Fruit fly (Drosophila melanogaster) whole organism, wandering third instar larva: ENCODE results near the gene CG1529.

Source experiments
- Abd-B ChIP-seq: fragments of >200 bp; optimal IDR thresholded peaks from 2 replicates; lab custom pipeline; 2017; ENCODE audit warnings: missing biosample characterization, missing genetic modification characterization
- CG32264 ChIP-seq: fragments of 200-800 bp; sonication (Bioruptor generic); optimal IDR thresholded peaks from 2 replicates; lab custom pipeline; 2016; ENCODE audit warnings: missing biosample characterization, missing genetic modification characterization
- CG9705 ChIP-seq: fragments of 200-800 bp; sonication (Bioruptor generic); optimal IDR thresholded peaks from 2 replicates; lab custom pipeline; 2018; ENCODE audit warnings: missing biosample characterization, mild to moderate bottlenecking, missing genetic modification characterization
- CrebA ChIP-seq: fragments of 200-800 bp; sonication (Bioruptor generic); optimal IDR thresholded peaks from 2 replicates; lab custom pipeline; 2016; ENCODE audit warnings: missing biosample characterization, mild to moderate bottlenecking, missing genetic modification characterization, borderline replicate concordance
- Dfd ChIP-seq: fragments of >200 bp; optimal IDR thresholded peaks from 2 replicates; lab custom pipeline; 2017; ENCODE audit warnings: missing biosample characterization, missing genetic modification characterization
- Dif ChIP-seq: fragments of 200-275, 200-300 bp; sonication (Bioruptor generic); optimal IDR thresholded peaks from 2 replicates; lab custom pipeline; 2018; ENCODE audit warnings: missing biosample characterization, missing genetic modification characterization; ENCODE audit not compliant: partially characterized antibody
- GATAd ChIP-seq: sonication (Bioruptor generic); optimal IDR thresholded peaks from 2 replicates; lab custom pipeline; 2016; ENCODE audit warnings: missing biosample characterization, missing genetic modification characterization
- HLH106 ChIP-seq: fragments of 200-800 bp; optimal IDR thresholded peaks from 3 replicates; lab custom pipeline; 2019; ENCODE audit warnings: missing biosample characterization, mild to moderate bottlenecking, missing genetic modification characterization, moderate library complexity
- Hnf4 ChIP-seq: fragments of 200-800 bp; sonication (Bioruptor generic); optimal IDR thresholded peaks from 2 replicates; lab custom pipeline; 2016; ENCODE audit warnings: missing biosample characterization, mild to moderate bottlenecking, missing genetic modification characterization
- Hr78 ChIP-seq: fragments of >200 bp; optimal IDR thresholded peaks from 2 replicates; lab custom pipeline; 2017; ENCODE audit warnings: missing biosample characterization, missing genetic modification characterization
- Hr83 ChIP-seq: fragments of 200-300 bp; sonication (Bioruptor generic); optimal IDR thresholded peaks from 2 replicates; lab custom pipeline; 2016; ENCODE audit warnings: missing biosample characterization, mild to moderate bottlenecking, missing genetic modification characterization, moderate library complexity; ENCODE audit not compliant: poor library complexity, severe bottlenecking
- Jra ChIP-seq: sonication (Bioruptor generic); optimal IDR thresholded peaks from 2 replicates; lab custom pipeline; 2016; ENCODE audit warnings: missing biosample characterization, missing genetic modification characterization
- Mio ChIP-seq: sonication (Bioruptor generic); optimal IDR thresholded peaks from 2 replicates; lab custom pipeline; 2016; ENCODE audit warnings: missing biosample characterization, missing genetic modification characterization
- Myc ChIP-seq: fragments of >200 bp; optimal IDR thresholded peaks from 2 replicates; lab custom pipeline; 2017
- N ChIP-seq: fragments of >200 bp; optimal IDR thresholded peaks from 2 replicates; lab custom pipeline; 2018; ENCODE audit warnings: missing biosample characterization, missing external identifiers, missing genetic modification characterization
- OdsH ChIP-seq: fragments of 200-800 bp; sonication (Bioruptor generic); optimal IDR thresholded peaks from 2 replicates; lab custom pipeline; 2016; ENCODE audit warnings: missing biosample characterization, mild to moderate bottlenecking, missing genetic modification characterization
- Rel ChIP-seq, 2 experiments: fragments of 200-800 bp; sonication (Bioruptor generic) in 1 of 2; optimal IDR thresholded peaks; 2 replicates in 1 of 2; 3 replicates in 1 of 2; lab custom pipeline; 2016 to 2019; ENCODE audit warnings: mild to moderate bottlenecking in 2 of 2, missing biosample characterization in 2 of 2, missing genetic modification characterization in 2 of 2, moderate library complexity in 1 of 2
- Sp1 ChIP-seq: fragments of 200-800 bp; sonication (Bioruptor generic); optimal IDR thresholded peaks from 3 replicates; lab custom pipeline; 2019; ENCODE audit warnings: missing biosample characterization, mild to moderate bottlenecking, missing genetic modification characterization, moderate library complexity
- Vsx2 ChIP-seq: fragments of 200-300, 225-300 bp; sonication (Bioruptor generic); optimal IDR thresholded peaks from 2 replicates; lab custom pipeline; 2018; ENCODE audit warnings: missing biosample characterization, missing genetic modification characterization; ENCODE audit not compliant: partially characterized antibody
- br ChIP-seq: fragments of 200-800 bp; sonication (Bioruptor generic); optimal IDR thresholded peaks from 2 replicates; lab custom pipeline; 2016; ENCODE audit warnings: missing biosample characterization, missing genetic modification characterization
- brk ChIP-seq: fragments of 200-800 bp; sonication (Bioruptor generic); optimal IDR thresholded peaks from 2 replicates; lab custom pipeline; 2016; ENCODE audit warnings: missing biosample characterization, mild to moderate bottlenecking, missing genetic modification characterization
- dl ChIP-seq, 2 experiments: fragments of 175-275, 200-275 bp in 1 of 2; fragments of 200-275 bp in 1 of 2; sonication (Bioruptor generic); optimal IDR thresholded peaks; lab custom pipeline; 2018; ENCODE audit warnings: mild to moderate bottlenecking in 2 of 2, missing biosample characterization in 2 of 2, missing genetic modification characterization in 2 of 2, moderate library complexity in 2 of 2; ENCODE audit not compliant: partially characterized antibody in 2 of 2, insufficient read depth in 1 of 2
- dmrt93B ChIP-seq: fragments of 200-800 bp; sonication (Bioruptor generic); optimal IDR thresholded peaks from 2 replicates; lab custom pipeline; 2018; ENCODE audit warnings: missing biosample characterization, mild to moderate bottlenecking, missing genetic modification characterization
- dsf ChIP-seq: sonication (Bioruptor generic); optimal IDR thresholded peaks from 2 replicates; lab custom pipeline; 2016; ENCODE audit warnings: missing biosample characterization, missing genetic modification characterization, borderline replicate concordance
- ey ChIP-seq: fragments of 200-800 bp; sonication (Bioruptor generic); optimal IDR thresholded peaks from 2 replicates; lab custom pipeline; 2016; ENCODE audit warnings: missing biosample characterization, missing genetic modification characterization
- foxo ChIP-seq, 2 experiments: fragments of 200-800 bp; sonication (Bioruptor generic); optimal IDR thresholded peaks; 2 replicates in 1 of 2; 3 replicates in 1 of 2; lab custom pipeline; 2016 to 2017; ENCODE audit warnings: missing biosample characterization in 2 of 2, missing genetic modification characterization in 2 of 2
- fru ChIP-seq: fragments of 200-800 bp; sonication (Bioruptor generic); optimal IDR thresholded peaks from 3 replicates; lab custom pipeline; 2016; ENCODE audit warnings: missing biosample characterization, mild to moderate bottlenecking, missing genetic modification characterization
- h ChIP-seq: fragments of 200-800 bp; sonication (Bioruptor generic); optimal IDR thresholded peaks from 3 replicates; lab custom pipeline; 2016; ENCODE audit warnings: missing biosample characterization, mild to moderate bottlenecking, missing genetic modification characterization
- jim ChIP-seq: fragments of 175-275, 200-325 bp; sonication (Bioruptor generic); optimal IDR thresholded peaks from 2 replicates; lab custom pipeline; 2016; ENCODE audit warnings: missing biosample characterization, mild to moderate bottlenecking, missing genetic modification characterization
- lola ChIP-seq: fragments of >200 bp; optimal IDR thresholded peaks from 2 replicates; lab custom pipeline; 2017; ENCODE audit warnings: missing biosample characterization, missing genetic modification characterization
- pan ChIP-seq: fragments of >200 bp; optimal IDR thresholded peaks from 2 replicates; lab custom pipeline; 2017
- psq ChIP-seq: fragments of 200-800 bp; sonication (Bioruptor generic); optimal IDR thresholded peaks from 3 replicates; lab custom pipeline; 2017; ENCODE audit warnings: missing biosample characterization, mild to moderate bottlenecking, missing genetic modification characterization, moderate library complexity
- rgr ChIP-seq: fragments of 200-800 bp; sonication (Bioruptor generic); optimal IDR thresholded peaks from 3 replicates; lab custom pipeline; 2016; ENCODE audit warnings: missing biosample characterization, mild to moderate bottlenecking, missing genetic modification characterization
- sage ChIP-seq: fragments of 200-800 bp; sonication (Bioruptor generic); optimal IDR thresholded peaks from 2 replicates; lab custom pipeline; 2016; ENCODE audit warnings: missing biosample characterization, mild to moderate bottlenecking, missing genetic modification characterization
- sv ChIP-seq: fragments of 200-800 bp; sonication (Bioruptor generic); optimal IDR thresholded peaks from 3 replicates; lab custom pipeline; 2016; ENCODE audit warnings: missing biosample characterization, missing genetic modification characterization
- tai ChIP-seq: sonication (Bioruptor generic); optimal IDR thresholded peaks from 2 replicates; lab custom pipeline; 2016; ENCODE audit warnings: missing biosample characterization, missing genetic modification characterization
- usp ChIP-seq: fragments of >200 bp; optimal IDR thresholded peaks from 2 replicates; lab custom pipeline; 2017; ENCODE audit warnings: missing biosample characterization, missing genetic modification characterization
- woc ChIP-seq: sonication (Bioruptor generic); optimal IDR thresholded peaks from 2 replicates; lab custom pipeline; 2016; ENCODE audit warnings: missing biosample characterization, mild to moderate bottlenecking, missing genetic modification characterization

Gene CG1529

DNA sequence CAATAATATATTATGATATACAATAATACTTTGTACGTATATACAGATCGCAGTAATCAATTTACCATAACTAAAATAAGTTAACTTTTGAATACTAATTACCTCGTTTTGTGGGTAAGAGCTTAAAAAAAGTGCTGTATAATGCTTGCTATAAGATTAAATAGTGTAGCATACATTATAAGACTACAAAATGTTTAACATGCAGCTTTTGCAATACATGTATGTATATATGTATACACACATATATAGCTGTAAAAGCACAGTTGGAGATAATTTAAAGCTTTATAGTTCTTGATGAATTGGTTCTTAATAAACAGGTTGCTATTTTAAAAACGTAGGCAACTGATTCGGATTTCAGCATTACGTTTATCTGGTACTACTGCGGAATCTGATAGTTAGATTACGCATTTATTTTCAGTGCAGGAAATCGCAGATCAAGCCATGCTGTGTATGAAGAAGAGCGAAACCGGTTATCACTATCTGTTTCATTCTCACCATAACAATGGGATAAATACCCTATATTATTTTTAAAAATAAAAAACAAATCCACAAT is 12.6 kb upstream of the CG1529 start:
- TF ChIP-seq Dif (GFP tag; lab: Kevin White, UChicago), result no peak
- TF ChIP-seq Myc (lab: Kevin White, UChicago), result no peak
- no peak for TF ChIP-seq lola (GFP tag; lab: Kevin White, UChicago)
- no peak for TF ChIP-seq dmrt93B (GFP tag; lab: Kevin White, UChicago)
- TF ChIP-seq pan (lab: Kevin White, UChicago), result no peak
- peak; percentile 6 for TF ChIP-seq sage (GFP tag; lab: Kevin White, UChicago)
- TF ChIP-seq usp (GFP tag; lab: Kevin White, UChicago), result no peak
- no peak for TF ChIP-seq dl (GFP tag; optimal IDR thresholded peaks at IDR 0.05; lab: Kevin White, UChicago; ENCODE audit: insufficient read depth in 1 of 2, partially characterized antibody in 2 of 2)
- no peak for TF ChIP-seq Hr83 (GFP tag; lab: Kevin White, UChicago)
- TF ChIP-seq Hr78, result no peak
- TF ChIP-seq foxo (GFP tag; optimal IDR thresholded peaks at IDR 0.05; lab: Kevin White, UChicago), result no peak
- no peak for TF ChIP-seq Abd-B (GFP tag; lab: Kevin White, UChicago)
- TF ChIP-seq OdsH (GFP tag; lab: Kevin White, UChicago), result peak; percentile 26
- TF ChIP-seq Hnf4 (GFP tag; lab: Kevin White, UChicago), result no peak
- no peak for TF ChIP-seq Mio
- TF ChIP-seq sv (GFP tag; lab: Kevin White, UChicago), result no peak
- no peak for TF ChIP-seq Dfd (GFP tag; lab: Kevin White, UChicago)
- TF ChIP-seq rgr (GFP tag; lab: Kevin White, UChicago), result peak; percentile 20
- peak; percentile 18 for TF ChIP-seq br (GFP tag; lab: Kevin White, UChicago)
- TF ChIP-seq tai (GFP tag; lab: Kevin White, UChicago), result no peak
- TF ChIP-seq Vsx2 (GFP tag; lab: Kevin White, UChicago), result no peak
- peak; percentile 17 for TF ChIP-seq woc (GFP tag; lab: Kevin White, UChicago)
- TF ChIP-seq fru (GFP tag; lab: Kevin White, UChicago), result peak; percentile 29
- peak; percentile 12 for TF ChIP-seq psq
- TF ChIP-seq CG9705 (GFP tag; lab: Kevin White, UChicago), result no peak
- peak; percentile 22 for TF ChIP-seq ey (GFP tag; lab: Kevin White, UChicago)
- peak; percentile 30 for TF ChIP-seq HLH106 (tag; lab: Kevin White, UChicago)
- peak; percentile 62 for TF ChIP-seq h (GFP tag; lab: Kevin White, UChicago)
- no peak for TF ChIP-seq Sp1 (GFP tag; lab: Kevin White, UChicago)
- TF ChIP-seq jim (GFP tag; lab: Kevin White, UChicago), result no peak
- no peak for TF ChIP-seq brk (GFP tag; lab: Kevin White, UChicago)
- TF ChIP-seq dsf (GFP tag; lab: Kevin White, UChicago), result no peak
- TF ChIP-seq, all 38 proteins: peak for 10

DNA sequence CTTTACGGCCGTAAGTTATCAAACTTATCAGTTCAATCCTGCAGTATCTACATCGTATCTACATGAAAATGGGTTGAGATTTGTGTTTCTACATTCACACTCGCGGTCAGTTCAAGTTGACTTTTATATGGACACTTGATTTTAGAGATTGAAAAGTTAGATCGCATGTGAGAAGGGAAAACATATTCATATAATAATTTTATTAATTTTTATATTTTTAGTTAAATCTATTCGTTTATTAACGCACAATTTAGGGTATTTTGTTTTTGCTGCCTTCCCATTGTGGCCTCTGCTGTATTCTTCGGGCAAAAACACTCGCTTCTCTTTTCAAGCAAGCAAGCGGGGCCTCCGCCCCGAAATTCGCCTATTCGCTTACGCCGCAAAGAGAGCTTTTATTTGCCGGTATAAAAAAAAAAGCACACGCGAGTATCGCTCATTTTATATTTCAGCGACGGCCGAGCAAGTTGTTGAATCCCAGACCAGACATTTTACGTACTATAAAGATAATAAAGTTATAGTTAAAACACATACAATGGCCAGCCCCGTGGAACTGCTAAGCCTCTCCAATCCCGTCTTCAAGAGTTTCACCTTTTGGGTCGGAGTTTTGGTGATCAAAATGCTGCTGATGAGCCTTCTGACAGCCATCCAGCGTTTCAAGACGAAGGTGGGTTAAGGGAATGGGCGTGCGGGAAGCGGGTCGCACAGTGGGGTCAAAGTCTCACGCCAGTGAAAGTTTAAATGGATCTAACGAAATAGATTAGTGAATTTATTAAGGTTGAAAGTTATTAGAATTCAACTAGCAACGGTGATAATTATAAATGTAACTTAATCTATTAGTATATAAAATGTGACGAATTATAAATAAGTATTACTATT is 11.1 kb upstream of the CG1529 start:
- peak in 1 of 2 experiments; percentile 81 for TF ChIP-seq foxo (GFP tag; optimal IDR thresholded peaks at IDR 0.05; lab: Kevin White, UChicago)
- no peak for TF ChIP-seq Vsx2 (GFP tag; lab: Kevin White, UChicago)
- TF ChIP-seq dmrt93B (GFP tag; lab: Kevin White, UChicago), result peak; percentile 72
- TF ChIP-seq Dif (GFP tag; lab: Kevin White, UChicago), result no peak
- TF ChIP-seq woc (GFP tag; lab: Kevin White, UChicago), result peak; percentile 57
- TF ChIP-seq HLH106 (tag; lab: Kevin White, UChicago), result peak; percentile 92
- peak; percentile 82 for TF ChIP-seq h (GFP tag; lab: Kevin White, UChicago)
- TF ChIP-seq Mio, result no peak
- peak; percentile 84 for TF ChIP-seq rgr (GFP tag; lab: Kevin White, UChicago)
- no peak for TF ChIP-seq tai (GFP tag; lab: Kevin White, UChicago)
- no peak for TF ChIP-seq jim (GFP tag; lab: Kevin White, UChicago)
- TF ChIP-seq pan (lab: Kevin White, UChicago), result no peak
- peak; percentile 72 for TF ChIP-seq fru (GFP tag; lab: Kevin White, UChicago)
- TF ChIP-seq sage (GFP tag; lab: Kevin White, UChicago), result peak; percentile 57
- TF ChIP-seq Abd-B (GFP tag; lab: Kevin White, UChicago), result no peak
- no peak for TF ChIP-seq Dfd (GFP tag; lab: Kevin White, UChicago)
- peak; percentile 40 for TF ChIP-seq ey (GFP tag; lab: Kevin White, UChicago)
- no peak for TF ChIP-seq CG32264 (GFP tag; lab: Kevin White, UChicago)
- TF ChIP-seq lola (GFP tag; lab: Kevin White, UChicago), result no peak
- peak; percentile 86 for TF ChIP-seq Sp1 (GFP tag; lab: Kevin White, UChicago)
- TF ChIP-seq OdsH (GFP tag; lab: Kevin White, UChicago), result peak; percentile 78
- no peak for TF ChIP-seq dsf (GFP tag; lab: Kevin White, UChicago)
- no peak for TF ChIP-seq Jra
- TF ChIP-seq Hnf4 (GFP tag; lab: Kevin White, UChicago), result peak; percentile 69
- no peak for TF ChIP-seq Hr78
- TF ChIP-seq Hr83 (GFP tag; lab: Kevin White, UChicago), result no peak
- TF ChIP-seq N (GFP tag; lab: Kevin White, UChicago), result no peak
- TF ChIP-seq br (GFP tag; lab: Kevin White, UChicago), result peak; percentile 50
- TF ChIP-seq dl (GFP tag; optimal IDR thresholded peaks at IDR 0.05; lab: Kevin White, UChicago; ENCODE audit: insufficient read depth in 1 of 2, partially characterized antibody in 2 of 2), result no peak
- no peak for TF ChIP-seq CrebA (GFP tag; lab: Kevin White, UChicago)
- no peak for TF ChIP-seq GATAd (GFP tag; lab: Kevin White, UChicago)
- TF ChIP-seq brk (GFP tag; lab: Kevin White, UChicago), result peak; percentile 71
- TF ChIP-seq psq, result peak; percentile 75
- no peak for TF ChIP-seq usp (GFP tag; lab: Kevin White, UChicago)
- no peak for TF ChIP-seq Myc (lab: Kevin White, UChicago)
- peak; percentile 52 for TF ChIP-seq sv (GFP tag; lab: Kevin White, UChicago)
- no peak for TF ChIP-seq Rel (GFP tag; optimal IDR thresholded peaks at IDR 0.05; lab: Kevin White, UChicago)
- peak; percentile 76 for TF ChIP-seq Rel (tag; optimal IDR thresholded peaks at IDR 0.05; lab: Kevin White, UChicago)
- peak; percentile 79 for TF ChIP-seq CG9705 (GFP tag; lab: Kevin White, UChicago)
- TF ChIP-seq, all 38 proteins: peak for 18
